Worm (Caenorhabditis elegans): Measurements from ENCODE around the gene nhr-219.

DNA sequence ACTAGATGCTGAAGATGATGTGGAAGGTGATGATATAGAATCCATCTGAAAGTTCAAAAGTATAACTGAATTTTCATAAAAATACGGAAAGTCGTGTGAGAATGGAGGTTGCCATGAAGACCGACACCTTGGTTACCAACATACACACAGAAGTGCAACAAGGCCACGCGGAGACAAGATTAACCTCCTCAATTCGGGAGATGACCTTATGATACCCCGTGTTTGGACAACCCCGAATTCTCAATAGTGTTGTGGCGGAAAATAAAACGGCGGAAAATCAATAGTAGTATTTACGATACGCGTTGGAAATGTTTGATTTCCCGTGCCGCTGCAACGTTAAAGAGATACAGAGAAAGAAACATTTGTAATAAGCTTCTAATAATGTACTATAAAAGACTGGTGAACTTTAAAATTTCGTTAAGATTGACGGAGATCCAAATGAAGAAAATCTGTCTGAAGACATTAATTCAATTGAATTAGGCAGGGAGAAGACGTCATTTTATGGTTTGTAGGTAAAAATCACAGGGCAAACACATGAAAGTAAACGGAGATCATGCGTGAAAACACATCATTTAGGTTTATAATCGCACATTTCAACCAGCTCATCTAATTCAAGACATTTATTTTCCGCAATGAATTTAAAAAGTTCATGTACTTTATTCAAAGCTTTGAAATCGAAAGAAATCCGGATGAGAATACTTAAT lies 1.8 kb downstream of the nhr-219 start, which contains the start of gene nhr-44:
- TF ChIP-seq nhr-76 (tag; optimal IDR thresholded peaks at IDR 0.05) (no peak), mml-1 (tag; optimal IDR thresholded peaks at IDR 0.05) (no peak), nhr-11 (tag; optimal IDR thresholded peaks at IDR 0.05) (no peak), egl-27 (tag; optimal IDR thresholded peaks at IDR 0.05) (no peak), ama-1 (optimal IDR thresholded peaks at IDR 0.05) (no peak), aly-2 (tag; optimal IDR thresholded peaks at IDR 0.05) (no peak), skn-1 (tag; optimal IDR thresholded peaks at IDR 0.05) (no peak), tbx-2 (tag; optimal IDR thresholded peaks at IDR 0.05) (no peak), jun-1 (tag; optimal IDR thresholded peaks at IDR 0.05) (no peak), ceh-82 (tag; optimal IDR thresholded peaks at IDR 0.05) (no peak), unc-39 (tag; optimal IDR thresholded peaks at IDR 0.05) (no peak), nhr-12 (tag; optimal IDR thresholded peaks at IDR 0.05) (no peak), nhr-77 (tag; optimal IDR thresholded peaks at IDR 0.05) (no peak)

All from whole organism, L3 larva.